Worm (Caenorhabditis elegans) whole organism, L4 larva: ENCODE data around the gene F46B3.1.

Source experiments
- Y105C5A.15 ChIP-seq: fragments of 200-800 bp; sonication (Bioruptor generic); IDR thresholded peaks from 2 replicates; pipeline ENCODE4 v1.3.6; 2022; ENCODE audit warnings: missing genetic modification characterization, missing compliant biosample characterization
- lin-13 ChIP-seq: fragments of 150-350 bp; optimal IDR thresholded peaks from 2 replicates; lab custom pipeline; 2014; ENCODE audit warnings: missing biosample characterization, missing genetic modification reagents, missing genetic modification characterization
- lsy-2 ChIP-seq, 2 experiments: fragments of 150-350 bp in 1 of 2; sonication (generic microtip) in 1 of 2; optimal IDR thresholded peaks; 2 replicates each; lab custom pipeline; 2014 to 2017; ENCODE audit warnings: missing biosample characterization in 2 of 2, missing genetic modification characterization in 2 of 2

- TF ChIP-seq lin-13 (GFP tag; lab: Kevin White, UChicago): no peak
- no peak for TF ChIP-seq lsy-2 (tag; optimal IDR thresholded peaks at IDR 0.05; lab: Kevin White, UChicago)
- TF ChIP-seq Y105C5A.15 (GFP tag; lab: Robert Waterston, UW): no peak
These were observed 12.5 kb upstream of the F46B3.1 start, which contains the start of gene grd-2 for ce11 chrV:20609494-20609893.
